Worm (Caenorhabditis elegans): ENCODE data around the gene R02F11.1.

The R02F11.1 gene

DNA sequence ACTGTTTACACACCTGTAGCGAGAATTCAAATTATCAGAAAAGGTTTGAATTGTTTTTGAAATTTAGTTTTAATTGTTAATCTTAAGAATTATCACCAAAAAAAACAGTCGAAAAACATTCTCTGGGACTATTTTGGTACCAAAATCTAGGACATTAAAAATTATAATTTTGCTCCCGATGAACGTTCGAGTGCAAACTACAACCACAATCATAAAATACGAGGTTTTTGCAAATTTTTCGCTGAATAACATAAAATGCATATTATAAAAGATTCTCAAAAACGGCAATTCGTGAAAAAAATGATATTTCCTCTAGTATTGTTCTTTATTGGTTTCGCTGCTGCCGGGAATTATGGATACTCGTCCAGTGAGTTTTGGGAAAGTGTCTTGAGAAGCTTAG lies 10.5 kb upstream of the R02F11.1 start, which contains the start of gene R02F11.12:
TSS of gene R02F11.12 (plus strand) at position 301 of the 400 bp plus-strand sequence.
- no peak for TF ChIP-seq nhr-23 (tag; optimal IDR thresholded peaks at IDR 0.05)
- TF ChIP-seq ztf-11 (tag; optimal IDR thresholded peaks at IDR 0.05), result no peak
- no peak for TF ChIP-seq ceh-82 (tag; optimal IDR thresholded peaks at IDR 0.05)
- no peak for TF ChIP-seq ama-1 (optimal IDR thresholded peaks at IDR 0.05)
- TF ChIP-seq mdl-1 (tag; optimal IDR thresholded peaks at IDR 0.05), result no peak
- TF ChIP-seq C34F6.9 (tag; optimal IDR thresholded peaks at IDR 0.05), result no peak
- no peak for TF ChIP-seq ZK546.5 (tag; optimal IDR thresholded peaks at IDR 0.05)
- no peak for TF ChIP-seq blmp-1 (tag; optimal IDR thresholded peaks at IDR 0.05; ENCODE audit: insufficient read depth)
- TF ChIP-seq crh-2 (tag; optimal IDR thresholded peaks at IDR 0.05), result no peak
- no peak for TF ChIP-seq elt-1 (tag; optimal IDR thresholded peaks at IDR 0.05)
- TF ChIP-seq unc-39 (tag; optimal IDR thresholded peaks at IDR 0.05), result no peak
- no peak for TF ChIP-seq nhr-6 (tag; optimal IDR thresholded peaks at IDR 0.05)
- no peak for TF ChIP-seq F13H6.1 (tag; optimal IDR thresholded peaks at IDR 0.05)
- TF ChIP-seq nhr-10 (tag; optimal IDR thresholded peaks at IDR 0.05), result no peak
- TF ChIP-seq mbf-1 (tag; optimal IDR thresholded peaks at IDR 0.05), result no peak
- TF ChIP-seq lsy-2 (tag; optimal IDR thresholded peaks at IDR 0.05), result no peak
- no peak for TF ChIP-seq lin-39 (tag; optimal IDR thresholded peaks at IDR 0.05)
- TF ChIP-seq dmd-4 (tag; optimal IDR thresholded peaks at IDR 0.05), result no peak

DNA sequence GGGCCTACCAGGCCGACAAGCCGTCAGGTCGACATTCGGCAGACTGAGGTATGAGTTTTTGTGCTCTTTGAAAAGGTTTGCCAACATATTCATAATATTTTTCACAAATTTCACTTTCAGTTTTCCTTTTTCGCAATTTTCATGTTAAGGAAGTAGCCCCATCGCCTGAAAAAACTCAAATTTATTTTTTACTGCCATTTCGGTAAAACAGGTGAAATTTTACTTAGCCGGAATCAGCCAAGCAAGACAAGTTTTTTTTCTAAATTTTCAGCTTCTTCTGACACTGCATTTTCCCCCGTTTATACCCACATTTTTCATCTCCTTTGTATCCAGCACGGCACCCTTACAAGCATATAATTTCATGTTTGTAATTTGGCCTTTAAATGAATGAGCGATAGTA lies 9.3 kb upstream of the R02F11.1 start, which contains the start of gene R02F11.11:
TSS of gene R02F11.11 (plus strand) at position 301 of the 400 bp plus-strand sequence.
- TF ChIP-seq sem-4 (tag; optimal IDR thresholded peaks at IDR 0.05) (no peak), sma-3 (GFP tag; optimal IDR thresholded peaks at IDR 0.05) (no peak), nhr-10 (tag; optimal IDR thresholded peaks at IDR 0.05) (no peak), alr-1 (tag; optimal IDR thresholded peaks at IDR 0.05) (no peak), ceh-82 (tag; optimal IDR thresholded peaks at IDR 0.05) (no peak), ZK546.5 (tag; optimal IDR thresholded peaks at IDR 0.05) (no peak), lin-13 (GFP tag; optimal IDR thresholded peaks at IDR 0.05) (no peak), egl-27 (tag; optimal IDR thresholded peaks at IDR 0.05) (no peak), snpc-4 (tag; optimal IDR thresholded peaks at IDR 0.05) (no peak), sma-9 (GFP tag; optimal IDR thresholded peaks at IDR 0.05) (no peak), sma-9 (tag; optimal IDR thresholded peaks at IDR 0.05) (no peak), mab-5 (tag; optimal IDR thresholded peaks at IDR 0.05) (no peak), ztf-4 (tag; optimal IDR thresholded peaks at IDR 0.05) (no peak), ama-1 (optimal IDR thresholded peaks at IDR 0.05) (no peak), nhr-12 (tag; optimal IDR thresholded peaks at IDR 0.05) (no peak), mbf-1 (tag; optimal IDR thresholded peaks at IDR 0.05) (no peak), nhr-6 (tag; optimal IDR thresholded peaks at IDR 0.05) (no peak), lin-39 (tag; optimal IDR thresholded peaks at IDR 0.05) (no peak), C34F6.9 (tag; optimal IDR thresholded peaks at IDR 0.05) (no peak)

DNA sequence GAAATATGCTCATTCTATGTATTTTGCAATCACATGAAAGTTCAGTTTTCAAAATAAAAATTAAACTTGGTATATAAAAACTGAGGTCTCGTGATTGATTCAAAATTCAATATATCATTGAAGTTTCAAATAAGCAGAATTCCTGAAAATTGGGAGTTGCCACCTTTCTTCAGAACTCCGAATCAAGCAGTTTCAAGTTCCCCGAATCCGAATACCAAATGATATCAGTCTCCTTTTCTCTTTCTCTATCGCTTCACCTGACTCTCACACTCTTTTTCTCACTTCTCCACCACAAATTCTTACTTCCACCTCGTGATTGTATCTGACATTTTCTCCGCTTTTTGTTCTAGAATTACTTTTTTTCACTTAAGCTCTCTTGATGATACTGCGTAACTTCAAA lies 6.6 kb upstream of the R02F11.1 start, which contains the start of gene R02F11.2:
TSS of gene R02F11.2 (plus strand) at position 292 of the 400 bp plus-strand sequence.
- TF ChIP-seq sma-3 (GFP tag; optimal IDR thresholded peaks at IDR 0.05) (no peak), C34F6.9 (tag; optimal IDR thresholded peaks at IDR 0.05) (peak; percentile 14), unc-39 (tag; optimal IDR thresholded peaks at IDR 0.05) (no peak), elt-3 (tag; optimal IDR thresholded peaks at IDR 0.05) (no peak), mab-5 (tag; optimal IDR thresholded peaks at IDR 0.05) (no peak), nhr-23 (tag; optimal IDR thresholded peaks at IDR 0.05) (no peak), egl-27 (tag; optimal IDR thresholded peaks at IDR 0.05) (no peak), nhr-237 (tag; optimal IDR thresholded peaks at IDR 0.05) (no peak), nhr-6 (tag; optimal IDR thresholded peaks at IDR 0.05) (no peak), lsy-2 (tag; optimal IDR thresholded peaks at IDR 0.05) (no peak), elt-1 (tag; optimal IDR thresholded peaks at IDR 0.05) (no peak), ztf-4 (tag; optimal IDR thresholded peaks at IDR 0.05) (peak; percentile 43), mdl-1 (tag; optimal IDR thresholded peaks at IDR 0.05) (no peak), crh-2 (tag; optimal IDR thresholded peaks at IDR 0.05) (no peak), lin-13 (GFP tag; optimal IDR thresholded peaks at IDR 0.05) (no peak), nhr-25 (tag; optimal IDR thresholded peaks at IDR 0.05) (no peak), F13H6.1 (tag; optimal IDR thresholded peaks at IDR 0.05) (no peak), nhr-21 (tag; optimal IDR thresholded peaks at IDR 0.05) (peak; percentile 36)

DNA sequence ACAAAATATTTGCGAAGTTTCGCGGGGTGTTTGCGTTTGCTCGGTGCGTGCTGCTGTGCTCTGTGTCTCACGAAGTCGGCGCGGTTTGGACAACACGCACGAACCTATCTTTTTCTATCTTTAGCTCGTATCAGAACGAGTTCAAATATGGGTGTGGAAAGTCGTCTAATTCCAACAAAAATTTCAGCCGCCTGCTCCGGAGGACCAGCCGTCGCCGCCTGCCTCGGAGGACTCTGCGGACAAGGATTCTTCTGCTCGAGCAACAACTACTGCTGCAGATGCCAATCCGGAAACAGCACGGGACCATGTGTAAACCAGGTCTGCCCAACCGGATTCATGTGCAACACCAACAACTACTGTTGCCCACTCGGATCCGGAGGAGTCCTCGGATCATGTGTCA lies 1.0 kb downstream of the R02F11.1 start:
- TF ChIP-seq nhr-25 (tag; optimal IDR thresholded peaks at IDR 0.05), result no peak
- TF ChIP-seq dmd-4 (tag; optimal IDR thresholded peaks at IDR 0.05), result no peak
- no peak for TF ChIP-seq nhr-11 (tag; optimal IDR thresholded peaks at IDR 0.05)
- TF ChIP-seq lsy-2 (tag; optimal IDR thresholded peaks at IDR 0.05), result no peak
- no peak for TF ChIP-seq R02D3.7 (tag; optimal IDR thresholded peaks at IDR 0.05)
- no peak for TF ChIP-seq nhr-6 (tag; optimal IDR thresholded peaks at IDR 0.05)
- no peak for TF ChIP-seq sma-3 (GFP tag; optimal IDR thresholded peaks at IDR 0.05)
- no peak for TF ChIP-seq zag-1 (tag; optimal IDR thresholded peaks at IDR 0.05)
- no peak for TF ChIP-seq nhr-129 (tag; optimal IDR thresholded peaks at IDR 0.05)
- TF ChIP-seq egl-27 (tag; optimal IDR thresholded peaks at IDR 0.05), result no peak
- TF ChIP-seq ZK546.5 (tag; optimal IDR thresholded peaks at IDR 0.05), result no peak
- no peak for TF ChIP-seq sma-9 (GFP tag; optimal IDR thresholded peaks at IDR 0.05)
- TF ChIP-seq sma-9 (tag; optimal IDR thresholded peaks at IDR 0.05), result no peak
- no peak for TF ChIP-seq blmp-1 (tag; optimal IDR thresholded peaks at IDR 0.05; ENCODE audit: insufficient read depth)
- TF ChIP-seq nhr-21 (tag; optimal IDR thresholded peaks at IDR 0.05), result no peak
- no peak for TF ChIP-seq mab-5 (tag; optimal IDR thresholded peaks at IDR 0.05)
- no peak for TF ChIP-seq ztf-1 (GFP tag; conservative IDR thresholded peaks at IDR 0.05)
- no peak for TF ChIP-seq nhr-237 (tag; optimal IDR thresholded peaks at IDR 0.05)
- no peak for TF ChIP-seq elt-3 (tag; optimal IDR thresholded peaks at IDR 0.05)

Data from whole organism, L2 larva.